Fruit fly (Drosophila melanogaster) whole organism, prepupa: ENCODE results near the gene CG46441.

ENCODE experiments used
- CG10669 ChIP-seq: fragments of 200-800 bp; sonication (Bioruptor generic); optimal IDR thresholded peaks from 3 replicates; lab custom pipeline; 2018; ENCODE audit warnings: missing biosample characterization, mild to moderate bottlenecking, missing genetic modification characterization, moderate library complexity
- CG11902 ChIP-seq: fragments of 200-800 bp; sonication (Bioruptor generic); optimal IDR thresholded peaks from 3 replicates; lab custom pipeline; 2016; ENCODE audit warnings: missing biosample characterization, missing genetic modification characterization
- CG15336 ChIP-seq: fragments of 200-800 bp; sonication (Bioruptor generic); IDR thresholded peaks from 2 replicates; pipeline ENCODE4 v1.3.6; 2022; ENCODE audit warnings: missing biosample characterization, missing genetic modification characterization
- CG1621 ChIP-seq: fragments of 200-800 bp; sonication (Bioruptor generic); optimal IDR thresholded peaks from 3 replicates; lab custom pipeline; 2018; ENCODE audit warnings: missing biosample characterization, mild to moderate bottlenecking, missing genetic modification characterization
- CG16779 ChIP-seq: fragments of 200-800 bp; sonication (Bioruptor generic); optimal IDR thresholded peaks from 3 replicates; lab custom pipeline; 2017; ENCODE audit warnings: missing biosample characterization, mild to moderate bottlenecking, missing genetic modification characterization
- CG3032 ChIP-seq: fragments of 200-800 bp; optimal IDR thresholded peaks from 2 replicates; lab custom pipeline; 2019; ENCODE audit warnings: missing biosample characterization, mild to moderate bottlenecking, missing genetic modification characterization, moderate library complexity
- CG31627 ChIP-seq: fragments of 200-800 bp; sonication (Bioruptor generic); optimal IDR thresholded peaks from 3 replicates; lab custom pipeline; 2016; ENCODE audit warnings: missing biosample characterization, missing genetic modification characterization
- CG3919 ChIP-seq: fragments of 200-800 bp; sonication (Bioruptor generic); optimal IDR thresholded peaks from 3 replicates; lab custom pipeline; 2016; ENCODE audit warnings: missing biosample characterization, missing genetic modification characterization
- CG6163 ChIP-seq: fragments of 200-800 bp; sonication (Bioruptor generic); IDR thresholded peaks from 3 replicates; pipeline ENCODE4 v1.3.6; 2022; ENCODE audit warnings: missing biosample characterization, missing genetic modification characterization
- CG6276 ChIP-seq: fragments of 200-800 bp; sonication (Bioruptor generic); optimal IDR thresholded peaks from 2 replicates; lab custom pipeline; 2017; ENCODE audit warnings: missing biosample characterization, mild to moderate bottlenecking, missing genetic modification characterization
- CG6808 ChIP-seq: fragments of 200-800 bp; sonication (Bioruptor generic); optimal IDR thresholded peaks from 3 replicates; lab custom pipeline; 2017; ENCODE audit warnings: missing biosample characterization, missing genetic modification characterization, mild to moderate bottlenecking, moderate library complexity, missing genetic modification reagents
- CG6854 ChIP-seq: fragments of 200-800 bp; sonication (Bioruptor generic); optimal IDR thresholded peaks from 2 replicates; lab custom pipeline; 2017; ENCODE audit warnings: missing biosample characterization, mild to moderate bottlenecking, missing genetic modification characterization
- CG7368 ChIP-seq: fragments of 200-800 bp; sonication (Bioruptor generic); optimal IDR thresholded peaks from 3 replicates; lab custom pipeline; 2016; ENCODE audit warnings: missing biosample characterization, missing genetic modification characterization
- CG8632 ChIP-seq: fragments of 200-800 bp; sonication (Bioruptor generic); optimal IDR thresholded peaks from 3 replicates; lab custom pipeline; 2016; ENCODE audit warnings: missing biosample characterization, missing genetic modification characterization
- CG9139 ChIP-seq: fragments of 200-800 bp; sonication (Bioruptor generic); optimal IDR thresholded peaks from 3 replicates; lab custom pipeline; 2017; ENCODE audit warnings: missing biosample characterization, mild to moderate bottlenecking, missing genetic modification characterization
- Eip78C ChIP-seq: fragments of 200-800 bp; sonication (Bioruptor generic); peaks from one replicate; lab custom pipeline; 2016; ENCODE audit warnings: missing biosample characterization, missing genetic modification characterization
- Gug ChIP-seq: fragments of 200-800 bp; sonication (Bioruptor generic); IDR thresholded peaks from 2 replicates; pipeline ENCODE4 v1.3.6; 2022; ENCODE audit warnings: missing biosample characterization, missing genetic modification characterization
- Hr39 ChIP-seq: fragments of 200-800 bp; sonication (Bioruptor generic); optimal IDR thresholded peaks from 2 replicates; lab custom pipeline; 2016; ENCODE audit warnings: missing biosample characterization, missing genetic modification characterization
- Lpt ChIP-seq: fragments of 200-800 bp; sonication (Bioruptor generic); optimal IDR thresholded peaks from 3 replicates; lab custom pipeline; 2016; ENCODE audit warnings: missing biosample characterization, missing genetic modification characterization
- OdsH ChIP-seq: fragments of 200-800 bp; sonication (Bioruptor generic); optimal IDR thresholded peaks from 3 replicates; lab custom pipeline; 2016; ENCODE audit warnings: missing biosample characterization, missing genetic modification characterization
- Sox14 ChIP-seq: fragments of 200-800 bp; sonication (Bioruptor generic); optimal IDR thresholded peaks from 3 replicates; lab custom pipeline; 2016; ENCODE audit warnings: missing biosample characterization, missing genetic modification characterization
- achi ChIP-seq: fragments of 200-800 bp; sonication (Bioruptor generic); optimal IDR thresholded peaks from 3 replicates; lab custom pipeline; 2016; ENCODE audit warnings: missing biosample characterization, missing genetic modification characterization
- acj6 ChIP-seq: fragments of 200-800 bp; sonication (Bioruptor generic); optimal IDR thresholded peaks from 3 replicates; lab custom pipeline; 2016; ENCODE audit warnings: missing biosample characterization, missing genetic modification characterization
- cyc ChIP-seq: fragments of 200-800 bp; sonication (Bioruptor generic); optimal IDR thresholded peaks from 3 replicates; lab custom pipeline; 2016; ENCODE audit warnings: missing biosample characterization, missing genetic modification characterization
- dac ChIP-seq: fragments of 200-800 bp; sonication (Bioruptor generic); optimal IDR thresholded peaks from 2 replicates; lab custom pipeline; 2017; ENCODE audit warnings: missing biosample characterization, mild to moderate bottlenecking, missing genetic modification characterization
- dsx ChIP-seq: fragments of 200-800 bp; optimal IDR thresholded peaks from 3 replicates; lab custom pipeline; 2019; ENCODE audit warnings: missing biosample characterization, mild to moderate bottlenecking, missing genetic modification characterization, moderate library complexity; ENCODE audit not compliant: poor library complexity, severe bottlenecking
- esn ChIP-seq: fragments of 200-800 bp; sonication (Bioruptor generic); optimal IDR thresholded peaks from 2 replicates; lab custom pipeline; 2016; ENCODE audit warnings: missing biosample characterization, mild to moderate bottlenecking, missing genetic modification characterization, moderate library complexity
- fkh ChIP-seq: fragments of 200-800 bp; sonication (Bioruptor generic); optimal IDR thresholded peaks from 3 replicates; lab custom pipeline; 2017; ENCODE audit warnings: missing biosample characterization, mild to moderate bottlenecking, missing genetic modification characterization, moderate library complexity
- lz ChIP-seq: fragments of 200-800 bp; sonication (Bioruptor generic); optimal IDR thresholded peaks from 3 replicates; lab custom pipeline; 2016; ENCODE audit warnings: missing biosample characterization, missing genetic modification characterization
- net ChIP-seq: fragments of 200-800 bp; sonication (Bioruptor generic); optimal IDR thresholded peaks from 3 replicates; lab custom pipeline; 2016; ENCODE audit warnings: missing biosample characterization, missing genetic modification characterization
- salr ChIP-seq, 2 experiments: fragments of 200-800 bp; sonication (Bioruptor generic); optimal IDR thresholded peaks; 3 replicates each; lab custom pipeline; 2016 to 2018; ENCODE audit warnings: missing biosample characterization in 2 of 2, missing genetic modification characterization in 2 of 2, mild to moderate bottlenecking in 1 of 2
- ss ChIP-seq, 2 experiments: fragments of 200-800 bp; sonication (Bioruptor generic); optimal IDR thresholded peaks; 2 replicates in 1 of 2; 3 replicates in 1 of 2; lab custom pipeline; 2017 to 2018; ENCODE audit warnings: mild to moderate bottlenecking in 2 of 2, missing biosample characterization in 2 of 2, missing genetic modification characterization in 2 of 2, moderate library complexity in 1 of 2
- svp ChIP-seq: fragments of 200-800 bp; sonication (Bioruptor generic); peaks from one replicate; lab custom pipeline; 2016; ENCODE audit warnings: missing biosample characterization, missing genetic modification characterization
- vri ChIP-seq: fragments of 200-800 bp; sonication (Bioruptor generic); optimal IDR thresholded peaks from 3 replicates; lab custom pipeline; 2016; ENCODE audit warnings: missing biosample characterization, mild to moderate bottlenecking, missing genetic modification characterization

The CG46441 gene

DNA sequence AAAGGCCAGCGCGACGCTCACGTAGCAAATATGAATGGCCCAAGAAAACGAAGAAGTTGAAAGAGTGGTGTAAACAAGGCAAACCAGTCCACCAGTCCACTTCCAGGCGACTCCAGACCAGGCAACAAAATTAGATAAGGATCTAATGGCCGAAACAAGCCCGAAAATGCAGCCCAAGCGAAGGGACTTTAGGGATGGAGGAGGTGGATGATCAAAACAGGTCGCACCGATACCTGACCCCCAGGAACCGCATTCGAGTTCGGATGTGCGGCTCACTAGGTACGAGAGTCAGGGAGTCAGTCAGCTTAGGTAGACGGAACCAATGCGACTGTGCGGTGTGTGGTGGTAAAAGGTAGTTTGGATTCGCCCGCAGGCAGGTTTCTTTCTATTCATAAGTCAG, 41.4 kb upstream of the CG46441 start:
- TF ChIP-seq Eip78C (GFP tag; lab: Kevin White, UChicago) (peak; percentile 23), CG3919 (GFP tag; lab: Kevin White, UChicago) (no peak)

- TF ChIP-seq CG6163 (GFP tag; lab: Robert Waterston, UW) (0 out of 3 replicates have a peak, but pooled peaks have one; percentile 8), esn (GFP tag; lab: Kevin White, UChicago) (peak; percentile 12), CG15336 (0 out of 2 replicates have a peak, but pooled peaks have one; percentile 19), CG6808 (GFP tag; lab: Kevin White, UChicago) (no peak), CG8632 (GFP tag; lab: Kevin White, UChicago) (no peak), CG10669 (GFP tag; lab: Kevin White, UChicago) (no peak), fkh (GFP tag; lab: Kevin White, UChicago) (peak; percentile 76), acj6 (no peak), Lpt (no peak), CG1621 (tag; lab: Kevin White, UChicago) (peak; percentile 32), svp (GFP tag; lab: Kevin White, UChicago) (peak; percentile 41), CG6854 (no peak), Eip78C (GFP tag; lab: Kevin White, UChicago) (peak; percentile 70), OdsH (no peak), net (no peak), dac (GFP tag; lab: Kevin White, UChicago) (no peak), cyc (no peak), Gug (GFP tag; lab: Robert Waterston, UW) (no peak), CG11902 (GFP tag; lab: Kevin White, UChicago) (no peak), CG16779 (tag; lab: Kevin White, UChicago) (no peak), CG7368 (GFP tag; lab: Kevin White, UChicago) (no peak), CG3919 (GFP tag; lab: Kevin White, UChicago) (no peak)
Observed at dm6 chr3R:20542283-20543144, 40.7 kb upstream of the CG46441 start.

DNA sequence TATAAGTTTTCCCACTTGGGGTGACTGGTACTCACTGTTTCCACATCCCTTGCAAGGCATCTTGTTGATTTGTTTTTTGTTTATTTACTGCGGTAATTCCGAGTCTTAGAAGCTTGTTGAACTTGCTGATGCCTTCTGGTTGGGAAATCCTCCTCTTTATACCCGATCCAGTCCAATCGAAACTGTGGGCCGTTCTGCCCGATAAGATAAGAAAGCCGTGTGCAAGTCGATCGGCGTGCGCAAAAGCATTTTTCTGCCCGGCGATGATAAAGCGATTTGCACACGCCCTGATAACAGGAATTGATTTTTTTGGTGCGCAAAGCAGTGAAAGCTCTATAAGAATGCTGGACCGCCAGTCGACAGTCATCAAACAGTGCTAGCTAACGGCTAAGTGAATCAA, 32.8 kb upstream of the CG46441 start, which contains the start of the genes MtnE and MtnD:
Gene MtnE, minus strand, starts transcription at position 130 of the 400 bp plus-strand sequence.
Gene MtnD, plus strand, starts transcription at position 388 of the 400 bp plus-strand sequence.
- peak; percentile 88 for TF ChIP-seq svp (GFP tag; lab: Kevin White, UChicago)
- no peak for TF ChIP-seq salr (GFP tag; optimal IDR thresholded peaks at IDR 0.05; lab: Kevin White, UChicago)
- TF ChIP-seq CG6276 (GFP tag; lab: Kevin White, UChicago): no peak
- TF ChIP-seq Sox14 (GFP tag; lab: Kevin White, UChicago): no peak
- TF ChIP-seq ss (GFP tag; optimal IDR thresholded peaks at IDR 0.05; lab: Kevin White, UChicago): no peak
- no peak for TF ChIP-seq CG31627 (GFP tag; lab: Kevin White, UChicago)
- TF ChIP-seq CG3919 (GFP tag; lab: Kevin White, UChicago): peak; percentile 16
- peak; percentile 29 for TF ChIP-seq vri (GFP tag; lab: Kevin White, UChicago)
- no peak for TF ChIP-seq CG10669 (GFP tag; lab: Kevin White, UChicago)
- TF ChIP-seq Eip78C (GFP tag; lab: Kevin White, UChicago): peak; percentile 69
- TF ChIP-seq dsx (GFP tag; lab: Kevin White, UChicago): no peak
- TF ChIP-seq lz: no peak

DNA sequence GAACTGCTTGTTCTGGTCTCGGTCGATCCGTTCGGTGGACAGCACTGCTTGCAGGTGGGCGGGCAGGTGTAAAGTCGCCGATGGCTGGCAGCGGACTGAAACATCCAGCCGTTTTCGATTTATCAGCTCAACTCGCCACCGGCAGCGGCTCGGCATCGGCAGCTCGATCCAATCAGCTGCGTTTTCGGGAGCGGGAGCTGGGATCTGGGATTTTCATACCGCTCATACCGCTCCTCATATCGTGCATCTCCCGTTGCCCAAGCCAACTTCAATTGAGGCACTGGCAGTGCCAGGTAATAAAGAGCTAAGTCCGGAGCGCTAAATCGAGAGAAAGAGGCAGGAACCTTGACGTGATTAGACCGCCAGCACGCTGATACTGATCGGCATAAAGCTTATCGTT, 10.6 kb upstream of the CG46441 start, which contains the start of gene MFS9:
Gene MFS9, minus strand, starts transcription at position 101 of the 400 bp plus-strand sequence.
- TF ChIP-seq CG9139 (GFP tag; lab: Kevin White, UChicago): no peak
- no peak for TF ChIP-seq Hr39 (GFP tag; lab: Kevin White, UChicago)
- no peak for TF ChIP-seq Eip78C (GFP tag; lab: Kevin White, UChicago)
- TF ChIP-seq achi (GFP tag; lab: Kevin White, UChicago): no peak
- no peak for TF ChIP-seq Gug (GFP tag; lab: Robert Waterston, UW)
- no peak for TF ChIP-seq CG7368 (GFP tag; lab: Kevin White, UChicago)
- TF ChIP-seq CG3032 (tag; lab: Kevin White, UChicago): no peak
- TF ChIP-seq, all 60 proteins: peak for 0
